Fruit fly (Drosophila melanogaster): ENCODE results near the gene Gdh.
A peak's percentile ranks its signal among the peaks of the same experiment; 100 is the strongest.

dm6 chr3R:23940840-23941364 is 2.0 kb downstream of the Gdh start:
- no peak for TF ChIP-seq CG33017 (tag; optimal IDR thresholded peaks at IDR 0.05)
- no peak for TF ChIP-seq toe (GFP tag; optimal IDR thresholded peaks at IDR 0.05)
- TF ChIP-seq kay (GFP tag; ENCODE audit: borderline replicate concordance) = no peak
- peak; percentile 84 for TF ChIP-seq tj (GFP tag; optimal IDR thresholded peaks at IDR 0.05)
- TF ChIP-seq CG5204 (GFP tag; optimal IDR thresholded peaks at IDR 0.05) = no peak
- TF ChIP-seq bab1 (GFP tag; optimal IDR thresholded peaks at IDR 0.05) = no peak
- TF ChIP-seq CG7045 (GFP tag; optimal IDR thresholded peaks at IDR 0.05) = no peak
- TF ChIP-seq cnc (optimal IDR thresholded peaks at IDR 0.05) = no peak
- TF ChIP-seq CG14711 (tag; optimal IDR thresholded peaks at IDR 0.05) = no peak
- no peak for TF ChIP-seq ovo (GFP tag; optimal IDR thresholded peaks at IDR 0.05)
- TF ChIP-seq pad (GFP tag; optimal IDR thresholded peaks at IDR 0.05) = no peak
